Worm (Caenorhabditis elegans): ENCODE results near the gene C27B7.9.
A peak's percentile ranks its signal among the peaks of the same experiment; 100 is the strongest.

C27B7.9 gene

DNA sequence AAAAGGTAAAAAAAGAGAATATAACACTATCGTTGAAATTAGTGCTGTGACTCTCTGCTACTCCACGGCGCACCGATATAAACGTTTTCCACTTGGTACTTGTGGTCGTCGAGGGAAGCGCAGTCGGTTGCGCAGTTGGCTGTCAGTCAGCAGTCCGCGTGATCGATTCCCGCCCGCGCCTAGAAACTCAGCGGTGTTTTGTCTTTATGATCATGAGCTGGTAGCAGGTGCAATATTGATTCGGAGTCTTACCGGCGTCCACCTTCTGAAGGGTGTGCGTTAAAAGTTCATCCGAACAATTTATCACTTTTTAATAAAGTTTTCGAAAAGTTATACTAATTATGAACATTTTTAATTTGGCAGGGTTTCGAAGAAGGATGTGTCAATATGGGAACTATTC lies 11.2 kb upstream of the C27B7.9 start:
- peak; percentile 98 for TF ChIP-seq tab-1 (GFP tag; IDR thresholded peaks at IDR 0.05)
- peak; percentile 82 for TF ChIP-seq med-1 (GFP tag; optimal IDR thresholded peaks at IDR 0.05; ENCODE audit: insufficient read depth)
- TF ChIP-seq ztf-23 (GFP tag; IDR thresholded peaks at IDR 0.05): peak; percentile 96
- TF ChIP-seq flt-1 (GFP tag; IDR thresholded peaks at IDR 0.05): peak; percentile 98
- peak; percentile 83 for TF ChIP-seq cog-1 (tag; optimal IDR thresholded peaks at IDR 0.05)
- peak; percentile 96 for TF ChIP-seq ztf-29 (GFP tag; IDR thresholded peaks at IDR 0.05)
- peak; percentile 97 for TF ChIP-seq T22C8.4 (GFP tag; IDR thresholded peaks at IDR 0.05)
- TF ChIP-seq klf-2 (GFP tag; conservative IDR thresholded peaks at IDR 0.05): peak; percentile 96
- TF ChIP-seq ref-1 (GFP tag; conservative IDR thresholded peaks at IDR 0.05): peak; percentile 91

DNA sequence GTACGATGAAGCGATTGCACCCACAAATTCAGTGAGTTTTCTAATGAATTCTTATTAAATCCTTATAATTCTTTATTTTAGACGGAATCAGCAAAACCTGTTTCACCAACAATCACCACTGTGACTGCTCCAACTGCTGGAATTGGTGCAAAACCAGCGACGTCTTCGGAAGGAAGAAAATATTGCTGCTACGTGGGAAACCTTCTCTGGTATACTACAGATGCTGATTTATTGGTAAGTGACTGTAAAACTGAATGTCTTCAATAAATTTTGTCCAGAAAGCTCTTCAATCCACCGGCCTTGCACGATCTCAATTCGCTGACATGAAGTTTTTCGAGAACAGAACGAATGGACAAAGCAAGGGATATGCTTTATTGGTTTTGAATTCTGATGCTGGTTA lies 10.6 kb upstream of the C27B7.9 start:
- TF ChIP-seq cog-1 (tag; optimal IDR thresholded peaks at IDR 0.05) (no peak), ztf-29 (GFP tag; IDR thresholded peaks at IDR 0.05) (no peak), klf-2 (GFP tag; conservative IDR thresholded peaks at IDR 0.05) (no peak), tab-1 (GFP tag; IDR thresholded peaks at IDR 0.05) (no peak)

DNA sequence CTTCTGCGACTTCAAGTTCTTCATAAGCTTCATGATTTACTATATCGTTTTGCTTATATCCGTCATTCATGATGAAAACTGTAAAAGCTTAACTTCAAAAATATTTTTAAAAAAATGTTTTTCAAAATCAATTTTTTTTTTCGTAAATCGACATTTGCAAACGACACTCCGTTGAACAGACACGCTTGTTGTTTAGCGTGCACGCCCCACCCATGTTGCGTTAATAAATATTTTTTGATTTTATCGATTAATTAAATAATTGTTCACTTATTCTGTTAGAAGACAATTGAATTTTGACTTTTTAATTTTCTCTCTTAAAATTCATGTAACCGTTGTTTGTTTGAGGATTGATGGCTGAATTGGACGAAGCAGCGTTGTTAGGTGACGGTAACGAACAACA lies 10.1 kb upstream of the C27B7.9 start, which contains the start of the genes D1046.2 and cfim-2:
D1046.2 (minus strand) TSS at position 78 of the 400 bp plus-strand sequence.
cfim-2 (plus strand) TSS at position 335 of the 400 bp plus-strand sequence.
- TF ChIP-seq T22C8.4 (GFP tag; IDR thresholded peaks at IDR 0.05): no peak
- TF ChIP-seq tab-1 (GFP tag; IDR thresholded peaks at IDR 0.05): no peak
- TF ChIP-seq flt-1 (GFP tag; IDR thresholded peaks at IDR 0.05): no peak
- TF ChIP-seq cog-1 (tag; optimal IDR thresholded peaks at IDR 0.05): no peak
- no peak for TF ChIP-seq klf-2 (GFP tag; conservative IDR thresholded peaks at IDR 0.05)
- TF ChIP-seq ref-1 (GFP tag; conservative IDR thresholded peaks at IDR 0.05): no peak
- no peak for TF ChIP-seq ztf-23 (GFP tag; IDR thresholded peaks at IDR 0.05)
- TF ChIP-seq ztf-29 (GFP tag; IDR thresholded peaks at IDR 0.05): no peak
- no peak for TF ChIP-seq med-1 (GFP tag; optimal IDR thresholded peaks at IDR 0.05; ENCODE audit: insufficient read depth)

- no peak for TF ChIP-seq flt-1 (GFP tag; IDR thresholded peaks at IDR 0.05)
- no peak for TF ChIP-seq T22C8.4 (GFP tag; IDR thresholded peaks at IDR 0.05)
- no peak for TF ChIP-seq cog-1 (tag; optimal IDR thresholded peaks at IDR 0.05)
- TF ChIP-seq ref-1 (GFP tag; conservative IDR thresholded peaks at IDR 0.05): no peak
- no peak for TF ChIP-seq med-1 (GFP tag; optimal IDR thresholded peaks at IDR 0.05; ENCODE audit: insufficient read depth)
- TF ChIP-seq klf-2 (GFP tag; conservative IDR thresholded peaks at IDR 0.05): no peak
- no peak for TF ChIP-seq tab-1 (GFP tag; IDR thresholded peaks at IDR 0.05)
- TF ChIP-seq ztf-29 (GFP tag; IDR thresholded peaks at IDR 0.05): no peak
Observed at ce11 chrIV:8924126-8924525, 8.2 kb upstream of the C27B7.9 start.

DNA sequence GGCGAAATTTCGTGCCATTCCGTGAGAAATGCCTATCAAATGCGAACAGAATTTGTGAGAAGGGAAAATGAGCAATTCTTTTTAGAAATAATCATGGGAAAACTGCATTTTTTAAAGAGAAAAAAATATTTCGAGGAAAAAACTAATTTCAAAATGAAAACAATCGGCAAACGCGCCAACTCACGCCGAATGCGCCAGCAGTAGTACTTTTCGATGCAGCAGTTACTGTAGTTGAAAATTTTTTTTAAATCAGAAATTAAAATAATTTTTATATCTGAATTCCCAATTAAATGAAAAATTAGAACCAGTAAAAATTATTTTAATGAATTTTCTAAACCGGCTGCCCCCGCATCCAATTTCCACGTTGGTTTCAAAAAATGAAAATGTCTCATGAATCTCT lies 7.5 kb upstream of the C27B7.9 start:
- TF ChIP-seq ref-1 (GFP tag; conservative IDR thresholded peaks at IDR 0.05) (no peak), med-1 (GFP tag; optimal IDR thresholded peaks at IDR 0.05; ENCODE audit: insufficient read depth) (no peak), ztf-29 (GFP tag; IDR thresholded peaks at IDR 0.05) (no peak), cog-1 (tag; optimal IDR thresholded peaks at IDR 0.05) (no peak), flt-1 (GFP tag; IDR thresholded peaks at IDR 0.05) (no peak), ztf-23 (GFP tag; IDR thresholded peaks at IDR 0.05) (no peak), T22C8.4 (GFP tag; IDR thresholded peaks at IDR 0.05) (no peak), klf-2 (GFP tag; conservative IDR thresholded peaks at IDR 0.05) (no peak), tab-1 (GFP tag; IDR thresholded peaks at IDR 0.05) (no peak)

DNA sequence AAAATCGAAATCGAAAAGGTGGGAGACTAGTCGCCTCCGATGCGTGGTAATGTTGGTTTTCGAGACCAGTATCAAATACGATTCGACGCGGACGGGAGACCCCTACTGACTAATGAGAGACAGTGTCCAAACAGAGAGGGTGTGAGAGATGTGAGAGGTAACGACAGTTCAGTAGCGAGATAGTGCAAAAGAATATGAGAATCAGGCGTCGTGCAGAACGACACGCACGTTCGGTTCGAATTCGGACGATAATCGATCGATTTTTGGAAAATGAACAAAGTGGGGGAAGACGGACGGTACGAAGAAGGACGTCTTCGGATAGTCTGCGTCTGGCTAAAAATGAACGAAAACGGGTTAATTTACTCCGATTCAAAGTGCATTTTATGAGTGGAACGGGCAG lies 6.0 kb upstream of the C27B7.9 start, which contains the start of gene D1046.16:
D1046.16 (plus strand) TSS at position 195 of the 400 bp plus-strand sequence.
- TF ChIP-seq flt-1 (GFP tag; IDR thresholded peaks at IDR 0.05): no peak
- no peak for TF ChIP-seq klf-2 (GFP tag; conservative IDR thresholded peaks at IDR 0.05)
- TF ChIP-seq T22C8.4 (GFP tag; IDR thresholded peaks at IDR 0.05): peak; percentile 82

DNA sequence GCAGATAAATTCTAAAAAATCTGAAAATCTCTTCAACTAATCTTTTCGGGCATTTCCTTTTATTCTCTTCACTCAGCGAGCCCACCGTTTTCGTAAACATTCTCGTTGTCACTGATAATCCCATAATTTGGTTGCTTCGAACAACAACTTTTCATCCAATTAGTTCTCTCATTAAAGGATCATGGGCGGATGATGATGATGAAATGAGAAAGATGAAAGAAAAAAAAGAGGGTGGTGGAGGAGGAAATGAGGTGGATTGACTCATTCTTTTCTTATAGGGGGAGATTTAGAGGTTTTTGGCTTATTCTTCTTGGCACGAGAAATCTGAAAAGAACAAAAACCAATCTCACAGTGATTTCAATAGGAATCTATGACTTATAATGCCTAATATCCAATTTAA lies 5.3 kb upstream of the C27B7.9 start:
- TF ChIP-seq T22C8.4 (GFP tag; IDR thresholded peaks at IDR 0.05): no peak
- no peak for TF ChIP-seq med-1 (GFP tag; optimal IDR thresholded peaks at IDR 0.05; ENCODE audit: insufficient read depth)
- no peak for TF ChIP-seq ztf-29 (GFP tag; IDR thresholded peaks at IDR 0.05)
- no peak for TF ChIP-seq tab-1 (GFP tag; IDR thresholded peaks at IDR 0.05)
- no peak for TF ChIP-seq ref-1 (GFP tag; conservative IDR thresholded peaks at IDR 0.05)
- TF ChIP-seq klf-2 (GFP tag; conservative IDR thresholded peaks at IDR 0.05): no peak
- no peak for TF ChIP-seq ztf-23 (GFP tag; IDR thresholded peaks at IDR 0.05)
- no peak for TF ChIP-seq cog-1 (tag; optimal IDR thresholded peaks at IDR 0.05)
- no peak for TF ChIP-seq flt-1 (GFP tag; IDR thresholded peaks at IDR 0.05)

DNA sequence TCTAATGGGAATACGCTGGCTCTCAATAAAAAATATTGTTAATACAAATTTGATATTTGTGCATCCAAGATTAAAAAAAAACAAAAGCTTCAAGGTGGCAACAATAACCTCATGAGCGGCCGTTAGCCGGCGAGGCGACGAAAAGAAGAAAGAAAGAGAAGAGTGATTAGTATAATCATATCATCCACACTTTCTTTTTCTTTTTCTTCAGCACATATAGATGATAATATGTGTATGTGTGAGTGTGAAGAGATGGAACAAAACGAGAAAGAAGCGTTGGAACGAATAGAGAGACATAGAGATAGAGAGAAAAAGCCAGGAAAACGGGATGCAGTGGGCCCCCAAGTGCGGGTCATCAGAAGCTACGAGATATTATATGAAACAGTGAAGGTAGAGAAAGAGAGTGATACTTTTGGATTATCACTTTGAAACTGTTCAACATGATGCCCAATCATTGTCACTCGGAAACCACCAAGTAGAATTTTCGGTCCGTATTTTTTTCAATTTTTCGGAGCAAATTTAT lies 4.4 kb upstream of the C27B7.9 start:
- TF ChIP-seq flt-1 (GFP tag; IDR thresholded peaks at IDR 0.05) (no peak), T22C8.4 (GFP tag; IDR thresholded peaks at IDR 0.05) (no peak), ztf-23 (GFP tag; IDR thresholded peaks at IDR 0.05) (0 out of 2 replicates have a peak, but pooled peaks have one; percentile 6)

DNA sequence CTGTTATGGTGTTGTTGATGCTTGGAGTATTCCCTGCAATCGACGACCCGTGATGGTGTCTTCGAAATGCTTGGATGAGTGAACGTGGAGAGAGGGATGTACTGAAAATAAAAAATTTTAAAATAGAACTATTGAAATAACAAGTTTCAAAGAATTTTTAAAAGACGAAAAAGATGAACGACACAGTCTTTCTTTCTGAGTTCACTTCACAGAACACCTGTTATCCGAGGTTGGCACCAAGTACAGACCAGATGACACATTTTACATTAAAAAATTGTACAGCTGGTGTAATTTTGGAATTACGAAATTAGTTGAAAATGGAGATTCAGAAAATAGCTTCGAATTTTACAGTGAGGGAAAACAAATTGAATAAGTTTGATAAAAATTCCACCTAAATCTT lies 2.9 kb upstream of the C27B7.9 start, which contains the start of gene rap-1:
rap-1 (minus strand) TSS at position 101 of the 400 bp plus-strand sequence.
- TF ChIP-seq cog-1 (tag; optimal IDR thresholded peaks at IDR 0.05) (no peak), T22C8.4 (GFP tag; IDR thresholded peaks at IDR 0.05) (no peak), ztf-29 (GFP tag; IDR thresholded peaks at IDR 0.05) (no peak), tab-1 (GFP tag; IDR thresholded peaks at IDR 0.05) (no peak)

- no peak for TF ChIP-seq med-1 (GFP tag; optimal IDR thresholded peaks at IDR 0.05; ENCODE audit: insufficient read depth)
- TF ChIP-seq flt-1 (GFP tag; IDR thresholded peaks at IDR 0.05): no peak
Observed at ce11 chrIV:8914187-8914586, 1.7 kb downstream of the C27B7.9 start.

DNA sequence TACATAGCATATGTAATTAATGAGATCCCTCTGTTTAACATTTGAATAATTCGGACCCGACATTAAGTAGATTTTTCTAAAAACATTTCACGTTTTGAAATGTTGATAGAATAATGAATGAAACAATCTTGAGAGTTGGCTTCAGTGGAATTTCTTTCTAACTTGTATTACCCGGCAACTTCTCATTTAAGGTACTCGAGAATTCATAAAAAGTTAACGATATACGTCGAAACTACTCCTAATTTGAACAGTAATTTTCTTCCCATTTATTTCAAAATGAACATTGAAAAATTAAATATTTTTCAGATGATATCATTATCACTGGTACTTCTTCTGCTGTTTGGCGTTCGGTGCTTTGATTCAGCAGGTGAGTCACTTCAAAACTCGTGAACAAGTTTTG lies 9.2 kb downstream of the C27B7.9 start, which contains the start of gene C27B7.7:
C27B7.7 (plus strand) TSS at position 301 of the 400 bp plus-strand sequence.
- no peak for TF ChIP-seq flt-1 (GFP tag; IDR thresholded peaks at IDR 0.05)
- TF ChIP-seq ref-1 (GFP tag; conservative IDR thresholded peaks at IDR 0.05): no peak
- TF ChIP-seq tab-1 (GFP tag; IDR thresholded peaks at IDR 0.05): no peak
- TF ChIP-seq cog-1 (tag; optimal IDR thresholded peaks at IDR 0.05): no peak
- TF ChIP-seq T22C8.4 (GFP tag; IDR thresholded peaks at IDR 0.05): no peak
- TF ChIP-seq ztf-29 (GFP tag; IDR thresholded peaks at IDR 0.05): no peak
- no peak for TF ChIP-seq med-1 (GFP tag; optimal IDR thresholded peaks at IDR 0.05; ENCODE audit: insufficient read depth)
- no peak for TF ChIP-seq klf-2 (GFP tag; conservative IDR thresholded peaks at IDR 0.05)
- no peak for TF ChIP-seq ztf-23 (GFP tag; IDR thresholded peaks at IDR 0.05)
